Worm (Caenorhabditis elegans) whole organism, L4/young adult: ENCODE measurements around the gene T12B5.15.

Experiments
- W03F9.2 ChIP-seq: fragments of 150-350 bp; optimal IDR thresholded peaks from 2 replicates; lab custom pipeline; 2014; ENCODE audit warnings: missing biosample characterization, missing genetic modification characterization
- dao-5 ChIP-seq: sonication (generic microtip); optimal IDR thresholded peaks from 2 replicates; lab custom pipeline; 2016; ENCODE audit warnings: missing genotype, missing genetic modification characterization, moderate library complexity, missing compliant biosample characterization
- him-1 ChIP-seq: sonication (generic microtip); optimal IDR thresholded peaks from 2 replicates; lab custom pipeline; 2016; ENCODE audit warnings: missing genotype, missing genetic modification reagents, missing genetic modification characterization, missing compliant biosample characterization

T12B5.15 gene

DNA sequence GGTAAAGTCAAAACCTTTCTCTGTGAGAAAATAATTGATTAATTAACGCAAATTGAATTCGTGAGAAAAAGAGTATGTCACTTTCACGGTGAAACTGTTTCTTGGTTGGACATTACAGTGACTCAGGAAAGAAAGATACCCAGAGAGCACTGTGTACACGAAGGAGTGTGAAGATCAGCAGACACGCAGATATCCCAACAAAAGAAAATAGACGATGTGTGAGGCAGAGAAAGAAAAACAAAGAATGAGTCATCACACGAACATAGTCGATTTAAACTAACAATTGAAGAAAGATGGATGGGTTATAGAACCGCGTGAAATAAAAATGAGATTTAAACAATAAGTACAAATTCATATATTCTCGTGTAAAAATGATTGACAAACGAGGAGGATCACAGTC, 46.5 kb downstream of the T12B5.15 start:
- no peak for TF ChIP-seq him-1 (tag; lab: Kevin White, UChicago)
- no peak for TF ChIP-seq dao-5 (tag; lab: Kevin White, UChicago)
- TF ChIP-seq W03F9.2 (tag; lab: Kevin White, UChicago): no peak

DNA sequence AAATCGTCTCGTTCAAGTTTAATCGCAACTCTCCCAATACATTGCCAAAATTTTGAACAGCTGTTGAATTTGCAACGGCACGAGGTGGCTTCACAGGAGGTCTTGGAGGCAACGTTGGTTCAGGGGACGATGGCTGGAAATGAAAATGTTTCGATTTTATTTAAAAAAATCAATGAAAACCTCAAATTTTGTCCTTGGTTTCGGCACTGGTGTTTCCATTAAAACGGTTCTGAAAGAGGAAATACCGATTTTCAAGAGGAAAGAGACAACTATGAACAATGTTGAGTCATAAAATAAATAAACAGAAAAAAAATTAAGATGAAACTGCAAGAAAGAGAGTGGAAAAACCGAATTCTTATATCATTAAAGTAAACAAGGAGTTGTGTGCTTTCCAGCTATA, 47.1 kb downstream of the T12B5.15 start, which contains the start of gene F23H11.4:
Gene F23H11.4 (minus strand): TSS at position 229 of the 400 bp plus-strand sequence.
- no peak for TF ChIP-seq him-1 (tag; lab: Kevin White, UChicago)
- TF ChIP-seq W03F9.2 (tag; lab: Kevin White, UChicago): no peak
- TF ChIP-seq dao-5 (tag; lab: Kevin White, UChicago): no peak
